Worm (Caenorhabditis elegans) whole organism, L1 larva: ENCODE measurements around the gene R10E12.2.

Experiments used
- C16A3.4 ChIP-seq: fragments of 150-350 bp; optimal IDR thresholded peaks from 2 replicates; lab custom pipeline; 2014; ENCODE audit warnings: missing biosample characterization, missing genetic modification characterization
- C34B4.2 ChIP-seq: sonication (generic microtip); optimal IDR thresholded peaks from 2 replicates; lab custom pipeline; 2017; ENCODE audit warnings: mild to moderate bottlenecking, missing genetic modification characterization, missing compliant biosample characterization
- F16B12.6 ChIP-seq: fragments of 150-350 bp; optimal IDR thresholded peaks from 2 replicates; lab custom pipeline; 2014; ENCODE audit warnings: missing biosample characterization, missing genetic modification characterization
- aha-1 ChIP-seq: fragments of 150-350 bp; optimal IDR thresholded peaks from 2 replicates; lab custom pipeline; 2014; ENCODE audit warnings: missing biosample characterization, missing genetic modification characterization
- aly-2 ChIP-seq: fragments of 150-350 bp; optimal IDR thresholded peaks from 2 replicates; lab custom pipeline; 2014; ENCODE audit warnings: missing biosample characterization, missing genetic modification characterization
- ama-1 ChIP-seq: fragments of 150-350 bp; optimal IDR thresholded peaks from 2 replicates; lab custom pipeline; 2014
- blmp-1 ChIP-seq: fragments of 150-350 bp; optimal IDR thresholded peaks from 2 replicates; lab custom pipeline; 2014; ENCODE audit warnings: missing biosample characterization, missing genetic modification characterization
- ceh-63 ChIP-seq: fragments of 200-800 bp; sonication (Bioruptor generic); optimal IDR thresholded peaks from 2 replicates; lab custom pipeline; 2018; ENCODE audit warnings: mild to moderate bottlenecking, missing genetic modification characterization, missing compliant biosample characterization
- ceh-82 ChIP-seq, 3 experiments: fragments of 150-350 bp in 1 of 3; sonication (generic microtip) in 2 of 3; optimal IDR thresholded peaks; 2 replicates each; lab custom pipeline; 2014 to 2017; ENCODE audit warnings: missing biosample characterization in 3 of 3, missing genetic modification characterization in 3 of 3
- ceh-90 ChIP-seq: sonication (generic microtip); optimal IDR thresholded peaks from 2 replicates; lab custom pipeline; 2016; ENCODE audit warnings: missing genetic modification characterization, missing compliant biosample characterization
- dpl-1 ChIP-seq, 3 experiments: fragments of 150-350 bp in 2 of 3; sonication (generic microtip) in 1 of 3; optimal IDR thresholded peaks; 2 replicates each; lab custom pipeline; 2014 to 2017; ENCODE audit warnings: missing biosample characterization in 3 of 3, missing genetic modification characterization in 3 of 3, missing genetic modification reagents in 3 of 3
- efl-1 ChIP-seq, 4 experiments: fragments of 150-350 bp; optimal IDR thresholded peaks in 3 of 4; peaks in 1 of 4; 1 replicate in 1 of 4; 2 replicates in 3 of 4; lab custom pipeline; 2014; ENCODE audit warnings: missing biosample characterization in 2 of 4, missing genetic modification characterization in 2 of 4, missing genetic modification reagents in 2 of 4
- elt-3 ChIP-seq, 6 experiments: fragments of 150-350 bp in 1 of 6; sonication (generic microtip); optimal IDR thresholded peaks; 2 replicates each; lab custom pipeline; 2017 to 2018; ENCODE audit warnings: missing biosample characterization in 6 of 6, missing genetic modification characterization in 6 of 6, inconsistent platforms in 1 of 6
- ets-5 ChIP-seq: fragments of 200-800 bp; sonication (Bioruptor generic); IDR thresholded peaks from 2 replicates; pipeline ENCODE4 v1.3.6; 2022; ENCODE audit warnings: missing genetic modification characterization, missing compliant biosample characterization
- fkh-10 ChIP-seq: sonication (generic microtip); optimal IDR thresholded peaks from 2 replicates; lab custom pipeline; 2017; ENCODE audit warnings: missing biosample characterization, missing genetic modification reagents, missing genetic modification characterization
- fkh-4 ChIP-seq: sonication (generic microtip); optimal IDR thresholded peaks from 2 replicates; lab custom pipeline; 2016; ENCODE audit warnings: missing compliant biosample characterization, missing genetic modification characterization, borderline replicate concordance
- fos-1 ChIP-seq: fragments of 150-350 bp; optimal IDR thresholded peaks from 2 replicates; lab custom pipeline; 2014; ENCODE audit warnings: missing biosample characterization, missing genetic modification characterization
- hlh-4 ChIP-seq: sonication (generic microtip); optimal IDR thresholded peaks from 2 replicates; lab custom pipeline; 2016; ENCODE audit warnings: mild to moderate bottlenecking, missing genetic modification characterization, missing compliant biosample characterization
- irx-1 ChIP-seq: sonication (generic microtip); optimal IDR thresholded peaks from 2 replicates; lab custom pipeline; 2016; ENCODE audit warnings: missing genetic modification characterization, missing compliant biosample characterization
- lin-14 ChIP-seq: fragments of 200-800 bp; sonication (Bioruptor generic); optimal IDR thresholded peaks from 2 replicates; lab custom pipeline; 2018; ENCODE audit warnings: mild to moderate bottlenecking, missing genetic modification characterization, moderate library complexity, missing compliant biosample characterization
- lin-15B ChIP-seq: fragments of 150-350 bp; sonication (generic microtip); optimal IDR thresholded peaks from 3 replicates; lab custom pipeline; 2014; ENCODE audit warnings: missing biosample characterization, missing genetic modification characterization
- lin-39 ChIP-seq: fragments of 150-350 bp; optimal IDR thresholded peaks from 2 replicates; lab custom pipeline; 2014; ENCODE audit warnings: missing biosample characterization, missing genetic modification reagents, missing genetic modification characterization
- lsy-2 ChIP-seq, 2 experiments: fragments of 150-350 bp; optimal IDR thresholded peaks; 2 replicates each; lab custom pipeline; 2014; ENCODE audit warnings: missing biosample characterization in 2 of 2, missing genetic modification characterization in 2 of 2
- mep-1 ChIP-seq: fragments of 150-350 bp; optimal IDR thresholded peaks from 2 replicates; lab custom pipeline; 2014; ENCODE audit warnings: missing biosample characterization, missing genetic modification characterization
- nhr-11 ChIP-seq: fragments of 150-350 bp; optimal IDR thresholded peaks from 2 replicates; lab custom pipeline; 2014; ENCODE audit warnings: missing biosample characterization, missing genetic modification characterization
- nhr-12 ChIP-seq: sonication (generic microtip); optimal IDR thresholded peaks from 2 replicates; lab custom pipeline; 2017; ENCODE audit warnings: missing biosample characterization, missing genetic modification characterization
- nhr-237 ChIP-seq: fragments of 150-350 bp; optimal IDR thresholded peaks from 2 replicates; lab custom pipeline; 2014; ENCODE audit warnings: missing biosample characterization, missing genetic modification characterization
- nhr-71 ChIP-seq: sonication (generic microtip); optimal IDR thresholded peaks from 2 replicates; lab custom pipeline; 2016; ENCODE audit warnings: mild to moderate bottlenecking, missing genetic modification characterization, moderate library complexity, missing compliant biosample characterization
- nhr-85 ChIP-seq: sonication (generic microtip); peaks from one replicate; lab custom pipeline; 2016; ENCODE audit warnings: missing genetic modification characterization, inconsistent platforms, missing compliant biosample characterization
- pag-3 ChIP-seq: sonication (generic microtip); optimal IDR thresholded peaks from 2 replicates; lab custom pipeline; 2017; ENCODE audit warnings: missing genetic modification characterization, mild to moderate bottlenecking, missing compliant biosample characterization, antibody characterized with exemption, borderline replicate concordance; ENCODE audit not compliant: insufficient read depth
- pqm-1 ChIP-seq: sonication (generic microtip); optimal IDR thresholded peaks from 3 replicates; lab custom pipeline; 2017; ENCODE audit warnings: missing biosample characterization, missing genetic modification characterization
- snu-23 ChIP-seq: sonication (generic microtip); optimal IDR thresholded peaks from 2 replicates; lab custom pipeline; 2016; ENCODE audit warnings: missing genetic modification characterization, missing compliant biosample characterization
- sox-4 ChIP-seq: sonication (generic microtip); optimal IDR thresholded peaks from 2 replicates; lab custom pipeline; 2016; ENCODE audit warnings: missing genetic modification characterization, missing compliant biosample characterization
- sptf-1 ChIP-seq: fragments of 150-350 bp; optimal IDR thresholded peaks from 2 replicates; lab custom pipeline; 2014; ENCODE audit warnings: missing biosample characterization, missing genetic modification characterization
- sup-37 ChIP-seq: fragments of 200-800 bp; sonication (Bioruptor generic); optimal IDR thresholded peaks from 2 replicates; lab custom pipeline; 2018; ENCODE audit warnings: mild to moderate bottlenecking, missing genetic modification characterization, missing compliant biosample characterization
- unc-30 ChIP-seq: sonication (generic microtip); optimal IDR thresholded peaks from 2 replicates; lab custom pipeline; 2017; ENCODE audit warnings: missing biosample characterization, missing genetic modification characterization
- unc-62 ChIP-seq: fragments of 150-350 bp; optimal IDR thresholded peaks from 2 replicates; lab custom pipeline; 2014; ENCODE audit warnings: missing biosample characterization, missing genetic modification reagents, missing genetic modification characterization
- unc-86 ChIP-seq: sonication (generic microtip); optimal IDR thresholded peaks from 2 replicates; lab custom pipeline; 2016; ENCODE audit warnings: missing genetic modification characterization, missing compliant biosample characterization
- vab-15 ChIP-seq: sonication (generic microtip); optimal IDR thresholded peaks from 2 replicates; lab custom pipeline; 2017; ENCODE audit warnings: missing genotype, mild to moderate bottlenecking, missing genetic modification characterization, missing compliant biosample characterization
- xbp-1 ChIP-seq: sonication (generic microtip); optimal IDR thresholded peaks from 2 replicates; lab custom pipeline; 2016; ENCODE audit warnings: missing genetic modification characterization, missing compliant biosample characterization
- zag-1 ChIP-seq: fragments of 150-350 bp; optimal IDR thresholded peaks from 2 replicates; lab custom pipeline; 2014; ENCODE audit warnings: missing biosample characterization, missing genetic modification characterization
- zip-4 ChIP-seq: fragments of 200-800 bp; sonication (Bioruptor generic); optimal IDR thresholded peaks from 2 replicates; lab custom pipeline; 2018; ENCODE audit warnings: mild to moderate bottlenecking, missing genetic modification characterization, moderate library complexity, missing compliant biosample characterization
- ztf-11 ChIP-seq, 2 experiments: sonication (generic microtip); optimal IDR thresholded peaks; 2 replicates each; lab custom pipeline; 2016 to 2017; ENCODE audit warnings: missing genetic modification characterization in 2 of 2, missing biosample characterization in 1 of 2, missing compliant biosample characterization in 1 of 2
- ztf-4 ChIP-seq: fragments of 150-350 bp; optimal IDR thresholded peaks from 2 replicates; lab custom pipeline; 2014; ENCODE audit warnings: missing biosample characterization, missing genetic modification characterization

Gene R10E12.2

ce11 chrIII:9927378-9927777 lies 46.3 kb downstream of the R10E12.2 start, which contains the start of gene ttr-2:
TSS of gene ttr-2 (plus strand) at chrIII:9927769.
- no peak for TF ChIP-seq zip-4 (GFP tag; lab: Kevin White, UChicago)
- TF ChIP-seq blmp-1 = peak; percentile 48
- peak; percentile 67 for TF ChIP-seq lin-14 (GFP tag; lab: Kevin White, UChicago)
- no peak for TF ChIP-seq efl-1 (optimal IDR thresholded peaks at IDR 0.05; lab: Kevin White, UChicago)
- peak in 1 of 2 experiments; percentile 73 for TF ChIP-seq efl-1 (GFP tag; optimal IDR thresholded peaks at IDR 0.05 in 1 of 2; lab: Kevin White, UChicago)
- peak in 2 of 6 experiments; percentile 46 to 56 for TF ChIP-seq elt-3 (tag; optimal IDR thresholded peaks at IDR 0.05; lab: Kevin White, UChicago)
- TF ChIP-seq C16A3.4 (tag; lab: Kevin White, UChicago) = no peak
- no peak for TF ChIP-seq pqm-1 (tag; lab: Kevin White, UChicago)
- TF ChIP-seq hlh-4 (tag; lab: Kevin White, UChicago) = no peak
- TF ChIP-seq unc-62 (GFP tag; lab: Kevin White, UChicago) = no peak
- no peak for TF ChIP-seq unc-86 (tag; lab: Kevin White, UChicago)
- no peak for TF ChIP-seq fos-1 (tag; lab: Kevin White, UChicago)
- peak; percentile 35 for TF ChIP-seq snu-23
- TF ChIP-seq lsy-2 (tag; optimal IDR thresholded peaks at IDR 0.05; lab: Kevin White, UChicago) = no peak
- TF ChIP-seq aha-1 (tag; lab: Kevin White, UChicago) = no peak
- no peak for TF ChIP-seq dpl-1 (GFP tag; optimal IDR thresholded peaks at IDR 0.05; lab: Kevin White, UChicago)
- no peak for TF ChIP-seq ztf-4 (tag; lab: Kevin White, UChicago)
- peak; percentile 21 for TF ChIP-seq nhr-71 (tag; lab: Kevin White, UChicago)
- TF ChIP-seq zag-1 = no peak
- peak; percentile 77 for TF ChIP-seq nhr-85 (tag; lab: Kevin White, UChicago)
- TF ChIP-seq nhr-11 (tag; lab: Kevin White, UChicago) = no peak
- peak; percentile 10 for TF ChIP-seq mep-1 (tag; lab: Kevin White, UChicago)
- TF ChIP-seq, all 84 proteins: peak for 8

DNA sequence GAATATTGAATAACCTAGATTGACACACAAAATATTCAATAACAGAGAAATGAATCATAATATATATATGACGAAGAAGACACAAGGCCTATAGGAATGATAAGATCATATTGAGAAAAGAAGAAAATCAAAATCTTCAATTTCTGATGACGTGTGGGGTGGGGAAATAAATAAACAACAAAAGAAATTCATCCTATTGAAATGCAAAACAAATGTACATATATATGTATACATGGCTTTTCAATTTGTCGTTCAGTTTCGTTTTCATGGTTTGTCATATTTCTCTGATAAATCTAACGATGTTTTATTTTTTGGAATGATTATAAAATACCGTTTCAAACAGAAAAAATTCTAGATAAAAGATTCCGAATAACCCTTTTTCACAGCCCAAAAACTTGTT lies 47.0 kb downstream of the R10E12.2 start, which contains the start of gene ttr-3:
Gene ttr-3, minus strand, starts transcription at position 101 of the 400 bp plus-strand sequence.
- no peak for TF ChIP-seq zip-4 (GFP tag; lab: Kevin White, UChicago)
- no peak for TF ChIP-seq sptf-1 (tag; lab: Kevin White, UChicago)
- no peak for TF ChIP-seq ceh-63 (GFP tag; lab: Kevin White, UChicago)
- no peak for TF ChIP-seq ama-1 (lab: Kevin White, UChicago)
- TF ChIP-seq ets-5 (GFP tag; lab: Robert Waterston, UW) = no peak
- TF ChIP-seq F16B12.6 = no peak
- no peak for TF ChIP-seq irx-1 (tag; lab: Kevin White, UChicago)
- TF ChIP-seq vab-15 (tag; lab: Kevin White, UChicago) = no peak

DNA sequence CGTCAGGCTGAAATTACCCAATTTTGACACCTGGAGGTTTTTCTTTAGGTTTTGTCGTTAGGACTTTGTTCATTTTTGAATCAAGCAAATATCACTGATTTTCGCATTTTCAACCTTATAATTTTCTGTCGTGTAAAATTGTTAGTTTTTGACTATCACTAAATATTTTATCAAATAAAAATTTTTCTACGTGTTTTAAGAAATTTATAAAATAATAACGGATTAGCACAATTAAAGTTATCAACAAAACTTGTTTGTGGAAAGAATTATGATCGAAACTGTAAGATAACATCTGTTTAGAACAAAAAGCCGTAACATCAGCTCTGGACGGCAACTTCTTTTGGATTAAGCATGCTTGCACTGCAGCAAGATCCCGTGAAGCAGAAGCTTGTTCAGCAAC lies 50.8 kb downstream of the R10E12.2 start, which contains the start of gene cbp-2:
Gene cbp-2, plus strand, starts transcription at position 301 of the 400 bp plus-strand sequence.
- TF ChIP-seq fkh-10 (GFP tag; lab: Kevin White, UChicago) (no peak), sup-37 (GFP tag; lab: Kevin White, UChicago) (no peak)

ce11 chrIII:9922310-9922709 lies 51.4 kb downstream of the R10E12.2 start:
- no peak for TF ChIP-seq pag-3 (tag; lab: Kevin White, UChicago)
- TF ChIP-seq mep-1 (tag; lab: Kevin White, UChicago) = no peak
- TF ChIP-seq C34B4.2 = no peak
- TF ChIP-seq unc-30 (tag; lab: Kevin White, UChicago) = no peak
- TF ChIP-seq fkh-4 = no peak
- no peak for TF ChIP-seq sox-4 (tag; lab: Kevin White, UChicago)
- TF ChIP-seq xbp-1 (tag; lab: Kevin White, UChicago) = no peak
- no peak for TF ChIP-seq nhr-12 (tag; lab: Kevin White, UChicago)
- no peak for TF ChIP-seq ceh-82 (tag; optimal IDR thresholded peaks at IDR 0.05; lab: Kevin White, UChicago)
- no peak for TF ChIP-seq lin-39 (tag; lab: Kevin White, UChicago)
- no peak for TF ChIP-seq aly-2 (tag; lab: Kevin White, UChicago)
- TF ChIP-seq ceh-63 (GFP tag; lab: Kevin White, UChicago) = no peak
- no peak for TF ChIP-seq nhr-237 (tag; lab: Kevin White, UChicago)
- no peak for TF ChIP-seq lin-14 (GFP tag; lab: Kevin White, UChicago)
- TF ChIP-seq ceh-90 (tag; lab: Kevin White, UChicago) = no peak
- no peak for TF ChIP-seq lin-15B (tag; lab: Kevin White, UChicago)
- TF ChIP-seq ztf-11 (tag; optimal IDR thresholded peaks at IDR 0.05; lab: Kevin White, UChicago) = no peak
